Worm (Caenorhabditis elegans): ENCODE measurements around the gene pho-12.

Gene pho-12

DNA sequence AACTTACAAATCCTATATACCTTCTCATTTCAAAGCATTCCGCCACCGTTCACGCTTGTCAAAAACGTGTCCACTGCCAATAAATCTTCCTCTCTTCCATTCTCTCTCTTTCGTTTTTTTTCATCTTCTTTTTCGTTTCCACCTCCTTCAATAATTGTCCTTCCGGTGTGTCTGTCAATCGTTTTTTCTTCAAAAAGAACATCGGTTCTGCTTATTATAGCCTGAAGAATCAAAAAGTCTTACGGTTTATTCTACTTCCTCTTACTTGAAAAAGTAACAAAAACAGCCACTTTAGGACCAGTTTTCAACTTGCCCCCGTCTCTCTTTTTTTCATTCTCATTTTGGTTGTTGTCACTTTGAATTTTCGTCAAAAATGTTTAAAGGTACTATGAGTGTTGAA, 11.4 kb downstream of the pho-12 start (continued):
- TF ChIP-seq blmp-1 (tag; optimal IDR thresholded peaks at IDR 0.05) (peak; percentile 42), snu-23 (GFP tag; optimal IDR thresholded peaks at IDR 0.05) (no peak), lin-15B (tag; optimal IDR thresholded peaks at IDR 0.05) (no peak), nhr-85 (tag) (peak; percentile 77), egl-13 (tag; optimal IDR thresholded peaks at IDR 0.05) (no peak), ama-1 (optimal IDR thresholded peaks at IDR 0.05) (no peak), tbx-2 (tag; optimal IDR thresholded peaks at IDR 0.05) (peak; percentile 34), unc-30 (tag; optimal IDR thresholded peaks at IDR 0.05) (no peak), alr-1 (tag; optimal IDR thresholded peaks at IDR 0.05; ENCODE audit: borderline replicate concordance) (no peak), pqm-1 (tag; optimal IDR thresholded peaks at IDR 0.05) (no peak), swsn-7 (tag; optimal IDR thresholded peaks at IDR 0.05) (no peak), nhr-20 (tag; optimal IDR thresholded peaks at IDR 0.05) (peak; percentile 38), unc-130 (tag; optimal IDR thresholded peaks at IDR 0.05) (no peak), hpl-2 (GFP tag; optimal IDR thresholded peaks at IDR 0.05) (no peak), nhr-12 (tag; optimal IDR thresholded peaks at IDR 0.05) (no peak), lsy-2 (tag; optimal IDR thresholded peaks at IDR 0.05) (peak in 1 of 2 experiments; percentile 15), elt-3 (tag; optimal IDR thresholded peaks at IDR 0.05) (no peak), elt-2 (tag; optimal IDR thresholded peaks at IDR 0.05) (no peak), nhr-77 (tag; optimal IDR thresholded peaks at IDR 0.05) (no peak), ceh-82 (tag; optimal IDR thresholded peaks at IDR 0.05) (no peak), nhr-90 (tag; optimal IDR thresholded peaks at IDR 0.05; ENCODE audit: poor library complexity) (peak; percentile 10), mab-9 (GFP tag; IDR thresholded peaks at IDR 0.05) (no peak), hlh-4 (tag; optimal IDR thresholded peaks at IDR 0.05) (no peak), ztf-11 (tag; optimal IDR thresholded peaks at IDR 0.05) (no peak), mef-2 (tag; optimal IDR thresholded peaks at IDR 0.05) (no peak), grh-1 (GFP tag; IDR thresholded peaks at IDR 0.05) (peak; percentile 48), F16B12.6 (tag; optimal IDR thresholded peaks at IDR 0.05) (no peak), skn-1 (tag; optimal IDR thresholded peaks at IDR 0.05) (no peak), nhr-76 (tag; optimal IDR thresholded peaks at IDR 0.05) (no peak)

DNA sequence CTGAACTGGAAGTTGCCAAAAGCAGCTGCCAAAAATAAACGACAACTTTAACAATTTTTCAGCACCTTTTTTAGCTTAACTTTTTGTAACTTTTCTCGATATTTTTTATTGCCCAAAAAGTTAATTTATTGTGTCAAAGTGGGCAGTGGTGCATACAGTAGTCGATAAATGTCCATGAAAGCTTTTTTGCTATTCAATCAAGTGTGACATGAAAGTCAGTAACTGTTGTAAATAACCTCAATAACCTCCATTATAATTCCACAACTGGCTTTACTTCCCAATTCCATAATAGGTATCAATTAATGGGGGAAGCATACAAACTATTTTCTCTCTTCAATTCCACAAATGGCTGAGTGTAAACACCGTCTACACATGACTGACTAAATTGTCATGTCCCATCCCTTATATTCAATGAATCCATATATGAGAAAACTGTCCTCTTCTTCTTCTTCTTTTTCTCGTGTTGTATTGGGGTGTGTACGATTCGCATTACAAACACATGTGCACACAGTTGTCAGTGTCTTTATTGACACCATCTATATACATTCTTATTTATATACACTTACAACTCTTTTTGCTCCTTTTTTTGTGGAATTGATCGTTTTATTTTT, 12.3 kb downstream of the pho-12 start:
- TF ChIP-seq lin-35 (GFP tag; optimal IDR thresholded peaks at IDR 0.05) (peak in 1 of 2 experiments; percentile 49), nhr-71 (tag; optimal IDR thresholded peaks at IDR 0.05) (peak; percentile 23), mep-1 (tag; optimal IDR thresholded peaks at IDR 0.05) (peak; percentile 4), F16B12.6 (tag; optimal IDR thresholded peaks at IDR 0.05) (no peak), elt-3 (tag; optimal IDR thresholded peaks at IDR 0.05) (no peak), snu-23 (GFP tag; optimal IDR thresholded peaks at IDR 0.05) (peak; percentile 39), nhr-85 (tag) (peak; percentile 71), lin-14 (GFP tag; optimal IDR thresholded peaks at IDR 0.05) (peak; percentile 59), efl-1 (optimal IDR thresholded peaks at IDR 0.05) (no peak), efl-1 (GFP tag; optimal IDR thresholded peaks at IDR 0.05 in 1 of 2) (peak in 1 of 2 experiments; percentile 80), ets-5 (GFP tag; IDR thresholded peaks at IDR 0.05) (no peak), lir-3 (tag; optimal IDR thresholded peaks at IDR 0.05; ENCODE audit: poor library complexity) (peak; percentile 5), egl-27 (tag; optimal IDR thresholded peaks at IDR 0.05) (no peak), blmp-1 (tag; optimal IDR thresholded peaks at IDR 0.05) (peak; percentile 12), pax-3 (tag; optimal IDR thresholded peaks at IDR 0.05) (no peak)

DNA sequence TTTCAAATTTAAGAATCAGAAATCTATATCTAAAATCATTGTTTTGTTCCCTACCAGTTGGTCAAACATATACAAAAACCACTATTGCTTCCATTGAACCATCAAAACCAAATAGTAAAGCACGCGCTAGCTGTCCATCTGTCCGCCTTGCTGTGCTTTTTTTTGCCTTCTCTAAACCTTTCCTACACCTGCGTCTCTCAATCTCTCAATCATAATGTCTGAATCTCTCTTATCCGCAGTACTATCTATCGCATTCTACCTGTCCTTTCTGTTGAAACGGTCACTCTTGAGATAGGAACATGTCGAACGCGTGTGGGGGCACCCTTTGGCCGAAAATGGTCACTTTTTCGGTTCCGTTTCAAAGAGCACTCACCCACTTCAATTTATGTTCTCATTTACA, 13.3 kb downstream of the pho-12 start:
- TF ChIP-seq skn-1 (tag; optimal IDR thresholded peaks at IDR 0.05) (peak; percentile 15), fkh-8 (tag; optimal IDR thresholded peaks at IDR 0.05) (no peak), aly-2 (tag; optimal IDR thresholded peaks at IDR 0.05) (no peak), unc-30 (tag; optimal IDR thresholded peaks at IDR 0.05) (no peak), ceh-63 (GFP tag; optimal IDR thresholded peaks at IDR 0.05) (no peak), nhr-76 (tag; optimal IDR thresholded peaks at IDR 0.05) (no peak), lsy-2 (tag; optimal IDR thresholded peaks at IDR 0.05) (peak in 1 of 2 experiments; percentile 29), fkh-10 (GFP tag; optimal IDR thresholded peaks at IDR 0.05) (no peak), egl-27 (tag; optimal IDR thresholded peaks at IDR 0.05) (no peak), mep-1 (tag; optimal IDR thresholded peaks at IDR 0.05) (peak; percentile 44), nhr-20 (tag; optimal IDR thresholded peaks at IDR 0.05) (no peak), efl-1 (optimal IDR thresholded peaks at IDR 0.05) (peak; percentile 16 to 51), efl-1 (GFP tag; optimal IDR thresholded peaks at IDR 0.05 in 1 of 2) (peak; percentile 10 to 86), blmp-1 (tag; optimal IDR thresholded peaks at IDR 0.05) (peak; percentile 29), xbp-1 (tag; optimal IDR thresholded peaks at IDR 0.05) (no peak), isw-1 (GFP tag; IDR thresholded peaks at IDR 0.05) (no peak), lin-35 (GFP tag; optimal IDR thresholded peaks at IDR 0.05) (peak; percentile 12 to 14), lin-14 (GFP tag; optimal IDR thresholded peaks at IDR 0.05) (peak; percentile 59), egl-13 (tag; optimal IDR thresholded peaks at IDR 0.05) (no peak), dsc-1 (tag; optimal IDR thresholded peaks at IDR 0.05) (no peak), lin-13 (GFP tag; optimal IDR thresholded peaks at IDR 0.05) (no peak), mdl-1 (tag; optimal IDR thresholded peaks at IDR 0.05) (peak in 1 of 2 experiments; percentile 6), nhr-12 (tag; optimal IDR thresholded peaks at IDR 0.05) (no peak)

All from whole organism, L1 larva.